Worm (Caenorhabditis elegans) whole organism, young adult: ENCODE data around the gene bgnt-1.1.

ENCODE experiments used
- B0019.2 ChIP-seq: fragments of 200-800 bp; sonication (Bioruptor generic); conservative IDR thresholded peaks from 2 replicates; pipeline ENCODE4 v1.3.6; 2022; ENCODE audit warnings: missing genetic modification reagents, missing genetic modification characterization, missing compliant biosample characterization
- D2030.7 ChIP-seq: fragments of 200-800 bp; sonication (Bioruptor generic); IDR thresholded peaks from 2 replicates; pipeline ENCODE4 v1.3.6; 2022; ENCODE audit warnings: missing genetic modification reagents, missing genetic modification characterization, missing compliant biosample characterization
- F23B12.7 ChIP-seq: sonication (generic microtip); optimal IDR thresholded peaks from 2 replicates; lab custom pipeline; 2017; ENCODE audit warnings: missing genetic modification characterization, mild to moderate bottlenecking, missing compliant biosample characterization, antibody characterized with exemption, moderate library complexity; ENCODE audit not compliant: insufficient read depth
- F33H1.4 ChIP-seq: fragments of 200-800 bp; sonication (Bioruptor generic); IDR thresholded peaks from 2 replicates; pipeline ENCODE4 v1.3.6; 2022; ENCODE audit warnings: missing genetic modification reagents, missing genetic modification characterization, missing compliant biosample characterization
- F49E8.2 ChIP-seq: sonication (generic microtip); optimal IDR thresholded peaks from 3 replicates; lab custom pipeline; 2017; ENCODE audit warnings: missing genetic modification characterization, mild to moderate bottlenecking, missing compliant biosample characterization, antibody characterized with exemption, moderate library complexity; ENCODE audit not compliant: insufficient read depth
- F57A8.1 ChIP-seq: fragments of 200-800 bp; sonication (Bioruptor generic); optimal IDR thresholded peaks from 2 replicates; lab custom pipeline; 2018; ENCODE audit warnings: mild to moderate bottlenecking, missing genetic modification characterization, moderate library complexity, missing compliant biosample characterization
- Y53G8AR.9 ChIP-seq: fragments of 200-800 bp; sonication (Bioruptor generic); conservative IDR thresholded peaks from 2 replicates; pipeline ENCODE4 v1.3.6; 2022; ENCODE audit warnings: missing genetic modification reagents, missing genetic modification characterization, missing compliant biosample characterization
- ZK185.1 ChIP-seq: sonication (generic microtip); optimal IDR thresholded peaks from 2 replicates; lab custom pipeline; 2016; ENCODE audit warnings: mild to moderate bottlenecking, missing genetic modification characterization, missing compliant biosample characterization; ENCODE audit not compliant: poor library complexity, severe bottlenecking
- ama-1 ChIP-seq, 3 experiments: fragments of 150-350 bp in 1 of 3; sonication (generic microtip) in 2 of 3; optimal IDR thresholded peaks; 2 replicates each; lab custom pipeline; 2014 to 2018; ENCODE audit warnings: missing biosample characterization in 2 of 3, missing genetic modification characterization in 2 of 3, missing genetic modification reagents in 2 of 3
- bed-2 ChIP-seq: fragments of 200-800 bp; sonication (Bioruptor generic); IDR thresholded peaks from 2 replicates; pipeline ENCODE4 v1.3.6; 2022; ENCODE audit warnings: missing genetic modification reagents, missing genetic modification characterization, missing compliant biosample characterization
- ccch-3 ChIP-seq: fragments of 200-800 bp; sonication (Bioruptor generic); optimal IDR thresholded peaks from 2 replicates; lab custom pipeline; 2018; ENCODE audit warnings: mild to moderate bottlenecking, missing genetic modification characterization, missing compliant biosample characterization
- ceh-40 ChIP-seq: fragments of 200-800 bp; sonication (Bioruptor generic); IDR thresholded peaks from 2 replicates; pipeline ENCODE4 v1.3.6; 2022; ENCODE audit warnings: missing genetic modification characterization, missing compliant biosample characterization
- ceh-91 ChIP-seq: fragments of 200-800 bp; sonication (Bioruptor generic); IDR thresholded peaks from 2 replicates; pipeline ENCODE4 v1.3.6; 2022; ENCODE audit warnings: missing genetic modification reagents, missing genetic modification characterization, missing compliant biosample characterization
- dpl-1 ChIP-seq: fragments of 150-350 bp; optimal IDR thresholded peaks from 2 replicates; lab custom pipeline; 2014; ENCODE audit warnings: missing biosample characterization, missing genetic modification reagents, missing genetic modification characterization
- efl-1 ChIP-seq: fragments of 150-350 bp; optimal IDR thresholded peaks from 2 replicates; lab custom pipeline; 2014; ENCODE audit warnings: missing biosample characterization, missing genetic modification reagents, missing genetic modification characterization
- egl-18 ChIP-seq: fragments of 200-800 bp; sonication (Bioruptor generic); IDR thresholded peaks from 2 replicates; pipeline ENCODE4 v1.3.6; 2022; ENCODE audit warnings: missing genetic modification reagents, missing genetic modification characterization, missing compliant biosample characterization
- egl-44 ChIP-seq: fragments of 200-800 bp; sonication (Bioruptor generic); IDR thresholded peaks from 2 replicates; pipeline ENCODE4 v1.3.6; 2022; ENCODE audit warnings: missing genetic modification reagents, missing genetic modification characterization, missing compliant biosample characterization
- egrh-3 ChIP-seq: fragments of 200-800 bp; sonication (Bioruptor generic); IDR thresholded peaks from 2 replicates; pipeline ENCODE4 v1.3.6; 2022; ENCODE audit warnings: missing genetic modification reagents, missing genetic modification characterization, missing compliant biosample characterization
- ets-4 ChIP-seq: fragments of 200-800 bp; sonication (Bioruptor generic); optimal IDR thresholded peaks from 2 replicates; lab custom pipeline; 2018; ENCODE audit warnings: mild to moderate bottlenecking, missing genetic modification characterization, missing compliant biosample characterization
- him-1 ChIP-seq: sonication (generic microtip); optimal IDR thresholded peaks from 2 replicates; lab custom pipeline; 2016; ENCODE audit warnings: missing genotype, missing genetic modification reagents, missing genetic modification characterization, missing compliant biosample characterization
- hlh-26 ChIP-seq: fragments of 200-800 bp; sonication (Bioruptor generic); conservative IDR thresholded peaks from 2 replicates; pipeline ENCODE4 v1.3.6; 2022; ENCODE audit warnings: missing genetic modification reagents, missing genetic modification characterization, missing compliant biosample characterization
- hmg-1.2 ChIP-seq: fragments of 200-800 bp; sonication (Bioruptor generic); IDR thresholded peaks from 2 replicates; pipeline ENCODE4 v1.3.6; 2022; ENCODE audit warnings: missing genetic modification reagents, missing genetic modification characterization, missing compliant biosample characterization
- hmg-20 ChIP-seq: fragments of 200-800 bp; sonication (Bioruptor generic); IDR thresholded peaks from 2 replicates; pipeline ENCODE4 v1.3.6; 2022; ENCODE audit warnings: missing genetic modification reagents, missing genetic modification characterization, missing compliant biosample characterization
- let-526 ChIP-seq: fragments of 200-800 bp; sonication (Bioruptor generic); IDR thresholded peaks from 2 replicates; pipeline ENCODE4 v1.3.6; 2022; ENCODE audit warnings: missing genetic modification reagents, missing genetic modification characterization, missing compliant biosample characterization
- lin-54 ChIP-seq: fragments of 200-800 bp; sonication (Bioruptor generic); optimal IDR thresholded peaks from 2 replicates; lab custom pipeline; 2018; ENCODE audit warnings: mild to moderate bottlenecking, missing genetic modification characterization, missing compliant biosample characterization
- lir-1 ChIP-seq: fragments of 200-800 bp; sonication (Bioruptor generic); conservative IDR thresholded peaks from 2 replicates; pipeline ENCODE4 v1.3.6; 2022; ENCODE audit warnings: missing genetic modification reagents, missing genetic modification characterization, missing compliant biosample characterization
- madf-6 ChIP-seq: fragments of 200-800 bp; sonication (Bioruptor generic); IDR thresholded peaks from 2 replicates; pipeline ENCODE4 v1.3.6; 2022; ENCODE audit warnings: missing genetic modification reagents, missing genetic modification characterization, missing compliant biosample characterization
- mes-4 ChIP-seq: sonication (generic microtip); optimal IDR thresholded peaks from 2 replicates; lab custom pipeline; 2016; ENCODE audit warnings: missing genotype, missing genetic modification characterization, missing compliant biosample characterization
- mxl-1 ChIP-seq: sonication (generic microtip); optimal IDR thresholded peaks from 2 replicates; lab custom pipeline; 2016; ENCODE audit warnings: missing genetic modification characterization, missing compliant biosample characterization
- nfya-1 ChIP-seq: sonication (generic microtip); optimal IDR thresholded peaks from 2 replicates; lab custom pipeline; 2017; ENCODE audit warnings: antibody characterized with exemption, missing compliant biosample characterization, missing genetic modification characterization, borderline replicate concordance; ENCODE audit not compliant: insufficient read depth
- nhr-80 ChIP-seq: sonication (generic microtip); optimal IDR thresholded peaks from 2 replicates; lab custom pipeline; 2016; ENCODE audit warnings: missing genetic modification characterization, missing compliant biosample characterization
- nhr-90 ChIP-seq: sonication (generic microtip); optimal IDR thresholded peaks from 2 replicates; lab custom pipeline; 2016; ENCODE audit warnings: missing genotype, mild to moderate bottlenecking, missing genetic modification characterization, missing compliant biosample characterization
- pbrm-1 ChIP-seq: fragments of 200-800 bp; sonication (Bioruptor generic); IDR thresholded peaks from 2 replicates; pipeline ENCODE4 v1.3.6; 2022; ENCODE audit warnings: missing genetic modification reagents, missing genetic modification characterization, missing compliant biosample characterization
- rec-8 ChIP-seq, 2 experiments: sonication (generic microtip); optimal IDR thresholded peaks; 2 replicates each; lab custom pipeline; 2016; ENCODE audit warnings: mild to moderate bottlenecking in 2 of 2, missing genetic modification characterization in 2 of 2, missing genetic modification reagents in 2 of 2, missing genotype in 2 of 2, missing biosample characterization in 1 of 2, missing compliant biosample characterization in 1 of 2, moderate library complexity in 1 of 2
- repo-1 ChIP-seq: sonication (generic microtip); optimal IDR thresholded peaks from 2 replicates; lab custom pipeline; 2017; ENCODE audit warnings: mild to moderate bottlenecking, missing genetic modification characterization, missing compliant biosample characterization
- snpc-1.1 ChIP-seq: sonication (generic microtip); optimal IDR thresholded peaks from 2 replicates; lab custom pipeline; 2017; ENCODE audit warnings: missing genetic modification characterization, mild to moderate bottlenecking, missing compliant biosample characterization, antibody characterized with exemption, moderate library complexity, missing genotype, missing genetic modification reagents; ENCODE audit not compliant: insufficient read depth
- snpc-1.3 ChIP-seq: sonication (generic microtip); optimal IDR thresholded peaks from 2 replicates; lab custom pipeline; 2017; ENCODE audit warnings: missing genetic modification characterization, mild to moderate bottlenecking, missing compliant biosample characterization, antibody characterized with exemption, moderate library complexity, missing genotype, missing genetic modification reagents; ENCODE audit not compliant: insufficient read depth
- snpc-3.4 ChIP-seq: sonication (generic microtip); optimal IDR thresholded peaks from 2 replicates; lab custom pipeline; 2017; ENCODE audit warnings: missing genetic modification characterization, mild to moderate bottlenecking, missing compliant biosample characterization, antibody characterized with exemption, moderate library complexity, missing genotype, missing genetic modification reagents
- somi-1 ChIP-seq: fragments of 200-800 bp; sonication (Bioruptor generic); optimal IDR thresholded peaks from 2 replicates; lab custom pipeline; 2018; ENCODE audit warnings: mild to moderate bottlenecking, missing genetic modification characterization, missing compliant biosample characterization
- tbx-9 ChIP-seq: sonication (generic microtip); optimal IDR thresholded peaks from 2 replicates; lab custom pipeline; 2016; ENCODE audit warnings: borderline replicate concordance, missing genetic modification characterization, inconsistent platforms, missing compliant biosample characterization
- zim-3 ChIP-seq: sonication (generic microtip); optimal IDR thresholded peaks from 2 replicates; lab custom pipeline; 2017; ENCODE audit warnings: mild to moderate bottlenecking, missing genetic modification characterization, moderate library complexity, missing compliant biosample characterization
- ztf-22 ChIP-seq: fragments of 200-800 bp; sonication (Bioruptor generic); optimal IDR thresholded peaks from 2 replicates; lab custom pipeline; 2018; ENCODE audit warnings: mild to moderate bottlenecking, missing genetic modification characterization, moderate library complexity, missing compliant biosample characterization
- ztf-26 ChIP-seq: sonication (generic microtip); optimal IDR thresholded peaks from 2 replicates; lab custom pipeline; 2017; ENCODE audit warnings: missing genetic modification characterization, missing compliant biosample characterization
- ztf-3 ChIP-seq: fragments of 200-800 bp; sonication (Bioruptor generic); optimal IDR thresholded peaks from 2 replicates; lab custom pipeline; 2018; ENCODE audit warnings: mild to moderate bottlenecking, missing genetic modification characterization, missing compliant biosample characterization

bgnt-1.1 gene

ce11 chrIV:10482585-10482984 is 10.0 kb downstream of the bgnt-1.1 start:
- TF ChIP-seq D2030.7 (GFP tag; lab: Robert Waterston, UW) (no peak), tbx-9 (no peak), nhr-80 (tag; lab: Kevin White, UChicago) (peak; percentile 40)

ce11 chrIV:10483607-10484117 is 11.1 kb downstream of the bgnt-1.1 start, which contains the start of the genes F01D4.5 and ced-5:
Gene F01D4.5 (minus strand): TSS chrIV:10483657.
Gene ced-5 (plus strand): TSS chrIV:10484110.
- TF ChIP-seq ztf-3 (GFP tag; lab: Kevin White, UChicago) = no peak
- TF ChIP-seq snpc-1.1 (tag; lab: Kevin White, UChicago) = no peak
- TF ChIP-seq dpl-1 (GFP tag; lab: Kevin White, UChicago) = no peak
- TF ChIP-seq B0019.2 (GFP tag; lab: Robert Waterston, UW) = 0 out of 2 replicates have a peak, but pooled peaks have one; percentile 51
- TF ChIP-seq let-526 (GFP tag; lab: Robert Waterston, UW) = peak; percentile 79; the same call in 1 of the 2 replicates
- no peak for TF ChIP-seq F57A8.1 (GFP tag; lab: Kevin White, UChicago)
- TF ChIP-seq mes-4 (tag; lab: Kevin White, UChicago) = no peak
- TF ChIP-seq hmg-1.2 (GFP tag; lab: Robert Waterston, UW) = 0 out of 2 replicates have a peak, but pooled peaks have one; percentile 21
- TF ChIP-seq somi-1 (GFP tag; lab: Kevin White, UChicago) = peak; percentile 49
- no peak for TF ChIP-seq zim-3 (tag; lab: Kevin White, UChicago)
- peak; percentile 48; the same call in 1 of the 2 replicates for TF ChIP-seq F33H1.4 (GFP tag; lab: Robert Waterston, UW)
- TF ChIP-seq egl-44 = no peak
- no peak for TF ChIP-seq F49E8.2 (tag; lab: Kevin White, UChicago)
- TF ChIP-seq pbrm-1 = no peak; the same call in 1 of the 2 replicates
- peak; percentile 1 for TF ChIP-seq ztf-22 (GFP tag; lab: Kevin White, UChicago)
- TF ChIP-seq hmg-20 = peak; percentile 62; the same call in 1 of the 2 replicates
- TF ChIP-seq ceh-40 (GFP tag; lab: Robert Waterston, UW) = no peak
- no peak for TF ChIP-seq egrh-3 (GFP tag; lab: Robert Waterston, UW)
- TF ChIP-seq hlh-26 = no peak
- TF ChIP-seq madf-6 = peak; percentile 81
- TF ChIP-seq nhr-90 (tag; lab: Kevin White, UChicago) = no peak
- TF ChIP-seq snpc-1.3 (tag; lab: Kevin White, UChicago) = no peak
- TF ChIP-seq ccch-3 (GFP tag; lab: Kevin White, UChicago) = peak; percentile 93
- peak; percentile 92 for TF ChIP-seq bed-2
- no peak for TF ChIP-seq repo-1
- peak; percentile 96 for TF ChIP-seq ZK185.1 (tag; lab: Kevin White, UChicago)
- TF ChIP-seq efl-1 (GFP tag; lab: Kevin White, UChicago) = no peak
- no peak for TF ChIP-seq Y53G8AR.9 (GFP tag; lab: Robert Waterston, UW)
- no peak for TF ChIP-seq ama-1 (optimal IDR thresholded peaks at IDR 0.05; lab: Kevin White, UChicago)
- TF ChIP-seq ama-1 (GFP tag; optimal IDR thresholded peaks at IDR 0.05; lab: Kevin White, UChicago) = no peak
- peak; percentile 6 for TF ChIP-seq ztf-26
- no peak for TF ChIP-seq egl-18 (GFP tag; lab: Robert Waterston, UW)
- 0 out of 2 replicates have a peak, but pooled peaks have one; percentile 22 for TF ChIP-seq ceh-91 (GFP tag; lab: Robert Waterston, UW)
- peak; percentile 31 for TF ChIP-seq F23B12.7 (tag; lab: Kevin White, UChicago)
- TF ChIP-seq D2030.7 (GFP tag; lab: Robert Waterston, UW) = peak; percentile 43; the same call in 1 of the 2 replicates
- TF ChIP-seq lin-54 (GFP tag; lab: Kevin White, UChicago) = peak; percentile 66
- TF ChIP-seq ets-4 (GFP tag; lab: Kevin White, UChicago) = no peak
- peak; percentile 55 for TF ChIP-seq him-1 (tag; lab: Kevin White, UChicago)
- TF ChIP-seq rec-8 (tag; optimal IDR thresholded peaks at IDR 0.05; lab: Kevin White, UChicago) = peak; percentile 60 to 89
- TF ChIP-seq lir-1 = peak; percentile 78
- TF ChIP-seq mxl-1 = no peak
- TF ChIP-seq nfya-1 = no peak
- no peak for TF ChIP-seq snpc-3.4 (tag; lab: Kevin White, UChicago)
